Comparison of ENCODE assay signal across 2 fruit fly cellular contexts in the genomic region with DNA sequence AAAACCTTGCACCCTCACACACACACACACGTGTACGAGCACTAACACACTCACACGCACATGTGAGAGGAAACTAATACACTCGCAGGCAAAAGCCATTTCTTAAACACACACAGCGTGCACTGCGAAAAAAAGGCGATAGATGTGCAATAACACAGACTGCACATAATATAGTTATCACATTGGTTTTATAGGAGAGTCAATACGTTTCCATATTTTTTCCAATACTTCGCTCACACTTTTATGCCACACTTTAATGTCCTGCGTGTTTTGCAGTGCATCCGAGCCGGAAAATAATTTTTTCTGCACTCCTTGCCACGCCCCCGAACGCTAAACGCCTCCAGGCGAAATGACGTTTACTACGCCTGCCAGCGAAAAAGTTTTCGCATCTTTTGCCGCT.
TF ChIP-seq lines count a peak whose summit lies in the region.

No protein-coding gene starts in this region.

TF ChIP-seq in whole organism, embryonic, 481 proteins besides CTCF, POLR2A, EP300 and RAD21 (continued from another document):
- peak; percentile 26 for TF ChIP-seq CG1603 (tag; optimal IDR thresholded peaks at IDR 0.05; lab: Kevin White, UChicago)
- 0 out of 2 replicates have a peak, but pooled peaks have one; percentile 13 for TF ChIP-seq Xrp1 (GFP tag; IDR thresholded peaks at IDR 0.05; lab: Robert Waterston, UW)
- peak; percentile 41; the same call in 1 of the 3 replicates for TF ChIP-seq dysf (GFP tag; IDR thresholded peaks at IDR 0.05; lab: Robert Waterston, UW)
- TF ChIP-seq CG8290 (GFP tag; optimal IDR thresholded peaks at IDR 0.05; lab: Kevin White, UChicago) = no peak
- TF ChIP-seq CG8290 (tag; optimal IDR thresholded peaks at IDR 0.05; lab: Kevin White, UChicago) = peak in 1 of 2 experiments; percentile 4
- 0 out of 2 replicates have a peak, but pooled peaks have one; percentile 10 for TF ChIP-seq CG4404 (GFP tag; IDR thresholded peaks at IDR 0.05; lab: Robert Waterston, UW)
- TF ChIP-seq otp (GFP tag; IDR thresholded peaks at IDR 0.05; lab: Robert Waterston, UW) = no peak
- peak; percentile 12 for TF ChIP-seq CG17359 (tag; optimal IDR thresholded peaks at IDR 0.05; lab: Kevin White, UChicago)
- peak; percentile 1 for TF ChIP-seq unpg (GFP tag; optimal IDR thresholded peaks at IDR 0.05; lab: Kevin White, UChicago)
- TF ChIP-seq Sox102F (GFP tag; optimal IDR thresholded peaks at IDR 0.05; lab: Kevin White, UChicago) = peak; percentile 13
- peak; percentile 33 for TF ChIP-seq gem (tag; optimal IDR thresholded peaks at IDR 0.05; lab: Kevin White, UChicago)
TF ChIP-seq in whole organism, embryonic: peak in this region for 28.

TF ChIP-seq in whole organism, prepupa, 60 proteins besides CTCF, POLR2A, EP300 and RAD21 (continued from another document):
- TF ChIP-seq CG32006 (GFP tag; optimal IDR thresholded peaks at IDR 0.05; lab: Kevin White, UChicago) (peak; percentile 33), Hr39 (GFP tag; optimal IDR thresholded peaks at IDR 0.05; lab: Kevin White, UChicago) (no peak), CG31627 (GFP tag; optimal IDR thresholded peaks at IDR 0.05; lab: Kevin White, UChicago) (no peak), CG10669 (GFP tag; optimal IDR thresholded peaks at IDR 0.05; lab: Kevin White, UChicago) (no peak), cyc (GFP tag; optimal IDR thresholded peaks at IDR 0.05; lab: Kevin White, UChicago) (no peak), spab (GFP tag; optimal IDR thresholded peaks at IDR 0.05; lab: Kevin White, UChicago) (no peak), CG8119 (GFP tag; IDR thresholded peaks at IDR 0.05; lab: Robert Waterston, UW) (peak; percentile 48; the same call in 2 of the 3 replicates), CG7368 (GFP tag; optimal IDR thresholded peaks at IDR 0.05; lab: Kevin White, UChicago) (no peak), fd59A (GFP tag; optimal IDR thresholded peaks at IDR 0.05; lab: Kevin White, UChicago) (no peak), fd85E (GFP tag; optimal IDR thresholded peaks at IDR 0.05; lab: Kevin White, UChicago) (no peak), svp (GFP tag; lab: Kevin White, UChicago) (no peak), lz (GFP tag; optimal IDR thresholded peaks at IDR 0.05; lab: Kevin White, UChicago) (no peak), CG15336 (GFP tag; IDR thresholded peaks at IDR 0.05; lab: Robert Waterston, UW) (0 out of 2 replicates have a peak, but pooled peaks have one; percentile 29), pdm3 (GFP tag; optimal IDR thresholded peaks at IDR 0.05; lab: Kevin White, UChicago) (peak; percentile 3), Smox (GFP tag; optimal IDR thresholded peaks at IDR 0.05; lab: Kevin White, UChicago) (no peak), ss (GFP tag; optimal IDR thresholded peaks at IDR 0.05; lab: Kevin White, UChicago) (no peak), OdsH (GFP tag; optimal IDR thresholded peaks at IDR 0.05; lab: Kevin White, UChicago) (peak; percentile 18), Ets21C (GFP tag; optimal IDR thresholded peaks at IDR 0.05; lab: Kevin White, UChicago) (no peak), CG16779 (tag; optimal IDR thresholded peaks at IDR 0.05; lab: Kevin White, UChicago) (no peak), CG8632 (GFP tag; optimal IDR thresholded peaks at IDR 0.05; lab: Kevin White, UChicago) (no peak)
TF ChIP-seq in whole organism, prepupa: peak in this region for 17.
